Worm (Caenorhabditis elegans) whole organism, young adult: Measurements from ENCODE around the gene ins-10.

Source experiments
- B0019.2 ChIP-seq: fragments of 200-800 bp; sonication (Bioruptor generic); conservative IDR thresholded peaks from 2 replicates; pipeline ENCODE4 v1.3.6; 2022; ENCODE audit warnings: missing genetic modification reagents, missing genetic modification characterization, missing compliant biosample characterization
- B0261.1 ChIP-seq: sonication (generic microtip); optimal IDR thresholded peaks from 2 replicates; lab custom pipeline; 2016; ENCODE audit warnings: mild to moderate bottlenecking, missing genetic modification characterization, moderate library complexity, missing compliant biosample characterization
- D2030.7 ChIP-seq: fragments of 200-800 bp; sonication (Bioruptor generic); IDR thresholded peaks from 2 replicates; pipeline ENCODE4 v1.3.6; 2022; ENCODE audit warnings: missing genetic modification reagents, missing genetic modification characterization, missing compliant biosample characterization
- F33H1.4 ChIP-seq: fragments of 200-800 bp; sonication (Bioruptor generic); IDR thresholded peaks from 2 replicates; pipeline ENCODE4 v1.3.6; 2022; ENCODE audit warnings: missing genetic modification reagents, missing genetic modification characterization, missing compliant biosample characterization
- F37B4.10 ChIP-seq: fragments of 200-800 bp; sonication (Bioruptor generic); IDR thresholded peaks from 2 replicates; pipeline ENCODE4 v1.3.6; 2022; ENCODE audit warnings: missing genetic modification characterization, missing compliant biosample characterization
- F55B11.4 ChIP-seq: sonication (generic microtip); optimal IDR thresholded peaks from 2 replicates; lab custom pipeline; 2016; ENCODE audit warnings: missing compliant biosample characterization, missing genetic modification characterization, borderline replicate concordance; ENCODE audit not compliant: insufficient read depth
- K11D2.4 ChIP-seq: fragments of 200-800 bp; sonication (Bioruptor generic); IDR thresholded peaks from 2 replicates; pipeline ENCODE4 v1.3.6; 2022; ENCODE audit warnings: missing genetic modification reagents, missing genetic modification characterization, missing compliant biosample characterization
- T07F8.4 ChIP-seq: sonication (generic microtip); optimal IDR thresholded peaks from 2 replicates; lab custom pipeline; 2016; ENCODE audit warnings: mild to moderate bottlenecking, missing genetic modification characterization, moderate library complexity, missing compliant biosample characterization
- T26A5.8 ChIP-seq: sonication (generic microtip); optimal IDR thresholded peaks from 2 replicates; lab custom pipeline; 2016; ENCODE audit warnings: missing genetic modification characterization, missing compliant biosample characterization
- aptf-2 ChIP-seq: fragments of 200-800 bp; sonication (Bioruptor generic); conservative IDR thresholded peaks from 2 replicates; pipeline ENCODE4 v1.3.6; 2022; ENCODE audit warnings: missing genetic modification reagents, missing genetic modification characterization, missing compliant biosample characterization
- athp-1 ChIP-seq: sonication (generic microtip); optimal IDR thresholded peaks from 2 replicates; lab custom pipeline; 2017; ENCODE audit warnings: mild to moderate bottlenecking, missing genetic modification characterization, missing compliant biosample characterization
- attf-6 ChIP-seq: fragments of 200-800 bp; sonication (Bioruptor generic); IDR thresholded peaks from 2 replicates; pipeline ENCODE4 v1.3.6; 2022; ENCODE audit warnings: missing genetic modification reagents, missing genetic modification characterization, missing compliant biosample characterization
- cebp-2 ChIP-seq: fragments of 200-800 bp; sonication (Bioruptor generic); IDR thresholded peaks from 2 replicates; pipeline ENCODE4 v1.3.6; 2022; ENCODE audit warnings: missing genetic modification characterization, missing compliant biosample characterization
- ceh-100 ChIP-seq: fragments of 200-800 bp; sonication (Bioruptor generic); IDR thresholded peaks from 2 replicates; pipeline ENCODE4 v1.3.6; 2022; ENCODE audit warnings: missing genetic modification reagents, missing genetic modification characterization, missing compliant biosample characterization
- ceh-40 ChIP-seq: fragments of 200-800 bp; sonication (Bioruptor generic); IDR thresholded peaks from 2 replicates; pipeline ENCODE4 v1.3.6; 2022; ENCODE audit warnings: missing genetic modification characterization, missing compliant biosample characterization
- ceh-79 ChIP-seq: sonication (generic microtip); optimal IDR thresholded peaks from 2 replicates; lab custom pipeline; 2017; ENCODE audit warnings: mild to moderate bottlenecking, missing genetic modification characterization, missing compliant biosample characterization
- ceh-91 ChIP-seq: fragments of 200-800 bp; sonication (Bioruptor generic); IDR thresholded peaks from 2 replicates; pipeline ENCODE4 v1.3.6; 2022; ENCODE audit warnings: missing genetic modification reagents, missing genetic modification characterization, missing compliant biosample characterization
- chd-7 ChIP-seq: sonication (generic microtip); optimal IDR thresholded peaks from 2 replicates; lab custom pipeline; 2016; ENCODE audit warnings: mild to moderate bottlenecking, missing genetic modification characterization, moderate library complexity, missing compliant biosample characterization
- dox-1 ChIP-seq: fragments of 200-800 bp; sonication (Bioruptor generic); IDR thresholded peaks from 2 replicates; pipeline ENCODE4 v1.3.6; 2022; ENCODE audit warnings: missing genetic modification reagents, missing genetic modification characterization, missing compliant biosample characterization
- efl-1 ChIP-seq: fragments of 150-350 bp; optimal IDR thresholded peaks from 2 replicates; lab custom pipeline; 2014; ENCODE audit warnings: missing biosample characterization, missing genetic modification reagents, missing genetic modification characterization
- egl-18 ChIP-seq: fragments of 200-800 bp; sonication (Bioruptor generic); IDR thresholded peaks from 2 replicates; pipeline ENCODE4 v1.3.6; 2022; ENCODE audit warnings: missing genetic modification reagents, missing genetic modification characterization, missing compliant biosample characterization
- gei-17 ChIP-seq: fragments of 200-800 bp; sonication (Bioruptor generic); optimal IDR thresholded peaks from 2 replicates; lab custom pipeline; 2018; ENCODE audit warnings: mild to moderate bottlenecking, missing genetic modification characterization, missing compliant biosample characterization
- hsf-1 ChIP-seq: fragments of 200-800 bp; sonication (Bioruptor generic); IDR thresholded peaks from 2 replicates; pipeline ENCODE4 v1.3.6; 2022; ENCODE audit warnings: missing genetic modification reagents, missing genetic modification characterization, missing compliant biosample characterization
- let-526 ChIP-seq: fragments of 200-800 bp; sonication (Bioruptor generic); IDR thresholded peaks from 2 replicates; pipeline ENCODE4 v1.3.6; 2022; ENCODE audit warnings: missing genetic modification reagents, missing genetic modification characterization, missing compliant biosample characterization
- lin-54 ChIP-seq: fragments of 200-800 bp; sonication (Bioruptor generic); optimal IDR thresholded peaks from 2 replicates; lab custom pipeline; 2018; ENCODE audit warnings: mild to moderate bottlenecking, missing genetic modification characterization, missing compliant biosample characterization
- lsl-1 ChIP-seq: fragments of 200-800 bp; sonication (Bioruptor generic); optimal IDR thresholded peaks from 2 replicates; lab custom pipeline; 2018; ENCODE audit warnings: mild to moderate bottlenecking, missing genetic modification characterization, moderate library complexity, missing compliant biosample characterization
- madf-3 ChIP-seq: fragments of 200-800 bp; sonication (Bioruptor generic); IDR thresholded peaks from 2 replicates; pipeline ENCODE4 v1.3.6; 2022; ENCODE audit warnings: missing genetic modification reagents, missing genetic modification characterization, missing compliant biosample characterization
- madf-6 ChIP-seq: fragments of 200-800 bp; sonication (Bioruptor generic); IDR thresholded peaks from 2 replicates; pipeline ENCODE4 v1.3.6; 2022; ENCODE audit warnings: missing genetic modification reagents, missing genetic modification characterization, missing compliant biosample characterization
- madf-8 ChIP-seq: fragments of 200-800 bp; sonication (Bioruptor generic); conservative IDR thresholded peaks from 2 replicates; pipeline ENCODE4 v1.3.6; 2022; ENCODE audit warnings: missing genetic modification reagents, missing genetic modification characterization, missing compliant biosample characterization
- mes-4 ChIP-seq: sonication (generic microtip); optimal IDR thresholded peaks from 2 replicates; lab custom pipeline; 2016; ENCODE audit warnings: missing genotype, missing genetic modification characterization, missing compliant biosample characterization
- nfya-1 ChIP-seq: sonication (generic microtip); optimal IDR thresholded peaks from 2 replicates; lab custom pipeline; 2017; ENCODE audit warnings: antibody characterized with exemption, missing compliant biosample characterization, missing genetic modification characterization, borderline replicate concordance; ENCODE audit not compliant: insufficient read depth
- nfya-2 ChIP-seq: fragments of 200-800 bp; sonication (Bioruptor generic); IDR thresholded peaks from 2 replicates; pipeline ENCODE4 v1.3.6; 2022; ENCODE audit warnings: missing genetic modification reagents, missing genetic modification characterization, missing compliant biosample characterization
- nfyb-1 ChIP-seq: fragments of 200-800 bp; sonication (Bioruptor generic); IDR thresholded peaks from 2 replicates; pipeline ENCODE4 v1.3.6; 2022; ENCODE audit warnings: missing genetic modification reagents, missing genetic modification characterization, missing compliant biosample characterization
- pha-4 ChIP-seq: fragments of 150-350 bp; sonication (generic microtip); optimal IDR thresholded peaks from 2 replicates; lab custom pipeline; 2014; ENCODE audit warnings: missing biosample characterization, missing genetic modification reagents, missing genetic modification characterization
- repo-1 ChIP-seq: sonication (generic microtip); optimal IDR thresholded peaks from 2 replicates; lab custom pipeline; 2017; ENCODE audit warnings: mild to moderate bottlenecking, missing genetic modification characterization, missing compliant biosample characterization
- sdz-38 ChIP-seq: sonication (generic microtip); optimal IDR thresholded peaks from 2 replicates; lab custom pipeline; 2016; ENCODE audit warnings: missing genotype, missing genetic modification characterization, missing compliant biosample characterization
- snpc-3.4 ChIP-seq: sonication (generic microtip); optimal IDR thresholded peaks from 2 replicates; lab custom pipeline; 2017; ENCODE audit warnings: missing genetic modification characterization, mild to moderate bottlenecking, missing compliant biosample characterization, antibody characterized with exemption, moderate library complexity, missing genotype, missing genetic modification reagents
- snpc-4 ChIP-seq, 5 experiments: fragments of 150-350 bp in 1 of 5; sonication (generic microtip) in 4 of 5; optimal IDR thresholded peaks; 2 replicates each; lab custom pipeline; 2014 to 2018; ENCODE audit warnings: missing genetic modification characterization in 5 of 5, missing biosample characterization in 3 of 5, antibody characterized with exemption in 2 of 5, mild to moderate bottlenecking in 2 of 5, missing compliant biosample characterization in 2 of 5, missing genotype in 2 of 5, moderate library complexity in 2 of 5, missing genetic modification reagents in 1 of 5
- somi-1 ChIP-seq: fragments of 200-800 bp; sonication (Bioruptor generic); optimal IDR thresholded peaks from 2 replicates; lab custom pipeline; 2018; ENCODE audit warnings: mild to moderate bottlenecking, missing genetic modification characterization, missing compliant biosample characterization
- tbp1 ChIP-seq: fragments of 200-800 bp; sonication (Bioruptor generic); optimal IDR thresholded peaks from 2 replicates; lab custom pipeline; 2018; ENCODE audit warnings: mild to moderate bottlenecking, missing genetic modification characterization, missing compliant biosample characterization
- unc-62 ChIP-seq: fragments of 150-350 bp; optimal IDR thresholded peaks from 2 replicates; lab custom pipeline; 2014; ENCODE audit warnings: missing biosample characterization, missing genetic modification reagents, missing genetic modification characterization
- ztf-18 ChIP-seq: sonication (generic microtip); optimal IDR thresholded peaks from 2 replicates; lab custom pipeline; 2016; ENCODE audit warnings: missing genotype, mild to moderate bottlenecking, missing genetic modification characterization, missing compliant biosample characterization
- ztf-22 ChIP-seq: fragments of 200-800 bp; sonication (Bioruptor generic); optimal IDR thresholded peaks from 2 replicates; lab custom pipeline; 2018; ENCODE audit warnings: mild to moderate bottlenecking, missing genetic modification characterization, moderate library complexity, missing compliant biosample characterization
- ztf-25 ChIP-seq: fragments of 200-800 bp; sonication (Bioruptor generic); IDR thresholded peaks from 2 replicates; pipeline ENCODE4 v1.3.6; 2022; ENCODE audit warnings: missing genetic modification reagents, missing genetic modification characterization, missing compliant biosample characterization

Gene ins-10

ce11 chrV:14013638-14014037 lies 20.1 kb upstream of the ins-10 start:
- peak; percentile 19 for TF ChIP-seq lin-54 (GFP tag; lab: Kevin White, UChicago)
- no peak for TF ChIP-seq snpc-4 (GFP tag; optimal IDR thresholded peaks at IDR 0.05; lab: Kevin White, UChicago)
- TF ChIP-seq snpc-4 (tag; optimal IDR thresholded peaks at IDR 0.05; lab: Kevin White, UChicago): peak in 2 of 4 experiments; percentile 10 to 13
- no peak for TF ChIP-seq pha-4 (tag; lab: Kevin White, UChicago)
- TF ChIP-seq efl-1 (GFP tag; lab: Kevin White, UChicago): peak; percentile 22
- no peak for TF ChIP-seq somi-1 (GFP tag; lab: Kevin White, UChicago)
- TF ChIP-seq ceh-100 (GFP tag; lab: Robert Waterston, UW): 0 out of 2 replicates have a peak, but pooled peaks have one; percentile 11
- TF ChIP-seq repo-1 (tag; lab: Kevin White, UChicago): peak; percentile 39
- no peak for TF ChIP-seq ceh-79
- no peak for TF ChIP-seq let-526
- TF ChIP-seq athp-1: peak; percentile 37
- TF ChIP-seq hsf-1 (GFP tag; lab: Robert Waterston, UW): 0 out of 2 replicates have a peak, but pooled peaks have one; percentile 30
- no peak for TF ChIP-seq gei-17 (GFP tag; lab: Kevin White, UChicago)
- TF ChIP-seq ceh-40: 0 out of 2 replicates have a peak, but pooled peaks have one; percentile 53
- peak; percentile 35 for TF ChIP-seq F33H1.4
- TF ChIP-seq lsl-1: peak; percentile 42

ce11 chrV:14014395-14014794 lies 19.4 kb upstream of the ins-10 start, which contains the start of gene end-3:
Gene end-3, plus strand, starts transcription at chrV:14014695.
- TF ChIP-seq ceh-91 (GFP tag; lab: Robert Waterston, UW) (no peak), chd-7 (no peak), unc-62 (GFP tag; lab: Kevin White, UChicago) (no peak), tbp1 (no peak), T26A5.8 (tag; lab: Kevin White, UChicago) (no peak), K11D2.4 (GFP tag; lab: Robert Waterston, UW) (no peak), F37B4.10 (GFP tag; lab: Robert Waterston, UW) (no peak), B0019.2 (GFP tag; lab: Robert Waterston, UW) (no peak), madf-6 (GFP tag; lab: Robert Waterston, UW) (no peak), madf-8 (no peak), ztf-25 (no peak), mes-4 (no peak), F55B11.4 (no peak), ztf-18 (tag; lab: Kevin White, UChicago) (no peak), B0261.1 (tag; lab: Kevin White, UChicago) (no peak), nfyb-1 (GFP tag; lab: Robert Waterston, UW) (no peak), attf-6 (no peak), sdz-38 (no peak), snpc-3.4 (tag; lab: Kevin White, UChicago) (no peak), nfya-1 (tag; lab: Kevin White, UChicago) (no peak)

ce11 chrV:14017476-14017875 lies 16.3 kb upstream of the ins-10 start, which contains the start of gene srh-308:
Gene srh-308, minus strand, starts transcription at chrV:14017576.
- TF ChIP-seq dox-1 (GFP tag; lab: Robert Waterston, UW) (no peak), ztf-22 (no peak), aptf-2 (GFP tag; lab: Robert Waterston, UW) (no peak), egl-18 (no peak), T07F8.4 (no peak), madf-3 (no peak), D2030.7 (no peak), cebp-2 (no peak), nfya-2 (GFP tag; lab: Robert Waterston, UW) (no peak)
- TF ChIP-seq, all 124 proteins: peak for 0
